Worm (Caenorhabditis elegans) whole organism, L1 larva: Measurements from ENCODE around the gene C28D4.18.
A peak's percentile ranks its signal among the peaks of the same experiment; 100 is the strongest.

Source experiments
- aly-2 ChIP-seq: fragments of 150-350 bp; optimal IDR thresholded peaks from 2 replicates; lab custom pipeline; 2014; ENCODE audit warnings: missing biosample characterization, missing genetic modification characterization
- ama-1 ChIP-seq: fragments of 150-350 bp; optimal IDR thresholded peaks from 2 replicates; lab custom pipeline; 2014
- elt-2 ChIP-seq: sonication (generic microtip); optimal IDR thresholded peaks from 2 replicates; lab custom pipeline; 2016; ENCODE audit warnings: missing genetic modification characterization, mild to moderate bottlenecking, inconsistent platforms, missing compliant biosample characterization, missing genetic modification reagents
- skn-1 ChIP-seq: fragments of 150-350 bp; optimal IDR thresholded peaks from 2 replicates; lab custom pipeline; 2014; ENCODE audit warnings: missing biosample characterization, missing genetic modification characterization

ce11 chrIV:9677226-9677992 lies 47.7 kb upstream of the C28D4.18 start:
- TF ChIP-seq aly-2 (tag; lab: Kevin White, UChicago) (no peak), ama-1 (lab: Kevin White, UChicago) (no peak), elt-2 (peak; percentile 23), skn-1 (tag; lab: Kevin White, UChicago) (peak; percentile 67)
